Fruit fly (Drosophila melanogaster): ENCODE results near the gene CG33303.

CG33303 gene

DNA sequence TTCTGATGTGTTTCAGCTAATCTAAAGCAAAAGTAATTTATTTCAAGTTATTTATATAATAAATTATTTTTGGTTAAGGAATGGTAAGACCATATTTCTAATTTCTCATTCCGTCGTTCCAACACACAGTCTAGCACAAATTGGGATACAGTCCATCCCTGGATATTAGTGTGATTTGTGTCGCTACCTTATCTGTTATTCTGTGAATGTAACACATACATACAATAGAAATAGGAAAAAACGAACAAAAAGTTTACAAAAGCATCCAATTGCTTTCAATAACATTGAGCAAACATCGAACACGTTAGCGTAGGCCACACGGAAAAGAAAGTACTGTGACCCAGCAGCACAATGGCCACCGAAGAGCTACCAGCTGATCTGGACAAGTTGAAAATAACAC, 9.0 kb downstream of the CG33303 start, which contains the start of gene CG5056 (continued):
- TF ChIP-seq z (GFP tag; IDR thresholded peaks at IDR 0.05) = no peak
- no peak for TF ChIP-seq CG9876 (GFP tag; optimal IDR thresholded peaks at IDR 0.05)
- TF ChIP-seq CG13287 (GFP tag; IDR thresholded peaks at IDR 0.05; ENCODE audit: partially characterized antibody) = 0 out of 2 replicates have a peak, but pooled peaks have one; percentile 39
- TF ChIP-seq CG6791 (GFP tag; IDR thresholded peaks at IDR 0.05; ENCODE audit: partially characterized antibody) = 0 out of 3 replicates have a peak, but pooled peaks have one; percentile 25
- TF ChIP-seq lab (GFP tag; optimal IDR thresholded peaks at IDR 0.05) = no peak
- TF ChIP-seq CG14710 (tag; optimal IDR thresholded peaks at IDR 0.05) = peak; percentile 65
- no peak for TF ChIP-seq CG14965 (GFP tag; optimal IDR thresholded peaks at IDR 0.05; ENCODE audit: borderline replicate concordance)
- TF ChIP-seq ftz-f1 (GFP tag; optimal IDR thresholded peaks at IDR 0.05) = no peak
- TF ChIP-seq BEAF-32 (GFP tag; optimal IDR thresholded peaks at IDR 0.05) = peak; percentile 44
- TF ChIP-seq Dref (GFP tag; IDR thresholded peaks at IDR 0.05) = peak; percentile 39
- TF ChIP-seq hbn (GFP tag; IDR thresholded peaks at IDR 0.05; ENCODE audit: partially characterized antibody) = no peak
- no peak for TF ChIP-seq bcd (GFP tag; optimal IDR thresholded peaks at IDR 0.05)
- TF ChIP-seq lov (optimal IDR thresholded peaks at IDR 0.05) = no peak
- no peak for TF ChIP-seq lov (GFP tag; IDR thresholded peaks at IDR 0.05)
- TF ChIP-seq Hr39 (optimal IDR thresholded peaks at IDR 0.05) = no peak
- TF ChIP-seq Med (GFP tag) = peak; percentile 78
- TF ChIP-seq NC2β (GFP tag; optimal IDR thresholded peaks at IDR 0.05) = no peak
- no peak for TF ChIP-seq CG7839 (tag; optimal IDR thresholded peaks at IDR 0.05)
- no peak for TF ChIP-seq CG2678 (tag; optimal IDR thresholded peaks at IDR 0.05)
- TF ChIP-seq kay (GFP tag; optimal IDR thresholded peaks at IDR 0.05) = no peak
- no peak for TF ChIP-seq Fer3 (tag; optimal IDR thresholded peaks at IDR 0.05)
- peak; percentile 64 for TF ChIP-seq cg (GFP tag; optimal IDR thresholded peaks at IDR 0.05)
- no peak for TF ChIP-seq twi (tag; optimal IDR thresholded peaks at IDR 0.05)
- TF ChIP-seq fu2 (GFP tag; optimal IDR thresholded peaks at IDR 0.05) = no peak
- TF ChIP-seq lola (GFP tag; optimal IDR thresholded peaks at IDR 0.05) = no peak
- TF ChIP-seq CG31388 (GFP tag; optimal IDR thresholded peaks at IDR 0.05) = no peak
- no peak for TF ChIP-seq CG2889 (GFP tag; IDR thresholded peaks at IDR 0.05)
- TF ChIP-seq zen (tag; optimal IDR thresholded peaks at IDR 0.05) = peak; percentile 41
- no peak for TF ChIP-seq CG8765 (GFP tag; IDR thresholded peaks at IDR 0.05)
- TF ChIP-seq CG2202 (tag; optimal IDR thresholded peaks at IDR 0.05) = no peak
- TF ChIP-seq dmrt99B (tag; optimal IDR thresholded peaks at IDR 0.05) = no peak
- no peak for TF ChIP-seq eve (GFP tag; optimal IDR thresholded peaks at IDR 0.05)
- TF ChIP-seq Nf-YB (GFP tag; optimal IDR thresholded peaks at IDR 0.05) = no peak
- TF ChIP-seq H2.0 (GFP tag; IDR thresholded peaks at IDR 0.05) = no peak
- peak; percentile 16; the same call in 1 of the 2 replicates for TF ChIP-seq lmd (GFP tag; IDR thresholded peaks at IDR 0.05)
- no peak for TF ChIP-seq emc (GFP tag; optimal IDR thresholded peaks at IDR 0.05)
- no peak for TF ChIP-seq CG14441 (GFP tag; IDR thresholded peaks at IDR 0.05)
- no peak for TF ChIP-seq Vsx1 (GFP tag; optimal IDR thresholded peaks at IDR 0.05)
- peak; percentile 39; the same call in 1 of the 3 replicates for TF ChIP-seq knrl (GFP tag; IDR thresholded peaks at IDR 0.05; ENCODE audit: partially characterized antibody)
- no peak for TF ChIP-seq B-H2 (GFP tag; optimal IDR thresholded peaks at IDR 0.05)
- no peak for TF ChIP-seq CG14050 (GFP tag; IDR thresholded peaks at IDR 0.05)
- no peak for TF ChIP-seq CG14014 (GFP tag; IDR thresholded peaks at IDR 0.05)
- TF ChIP-seq Pdp1 (GFP tag; optimal IDR thresholded peaks at IDR 0.05) = peak in 1 of 2 experiments; percentile 88
- TF ChIP-seq CG16779 (GFP tag; IDR thresholded peaks at IDR 0.05) = no peak
- TF ChIP-seq yki (optimal IDR thresholded peaks at IDR 0.05) = no peak
- TF ChIP-seq Hsf (GFP tag; optimal IDR thresholded peaks at IDR 0.05) = peak; percentile 2
- TF ChIP-seq gem (tag; optimal IDR thresholded peaks at IDR 0.05) = no peak
- no peak for TF ChIP-seq ab (GFP tag; optimal IDR thresholded peaks at IDR 0.05)
- TF ChIP-seq luna (GFP tag; optimal IDR thresholded peaks at IDR 0.05) = no peak
- TF ChIP-seq unc-4 (GFP tag; IDR thresholded peaks at IDR 0.05; ENCODE audit: partially characterized antibody) = no peak
- TF ChIP-seq CG18619 (GFP tag; optimal IDR thresholded peaks at IDR 0.05) = no peak

All from whole organism, embryonic.